Worm (Caenorhabditis elegans) whole organism, L3 larva: ENCODE measurements around the gene F43C11.11.

Experiments used
- R02D3.7 ChIP-seq: fragments of 150-350 bp; optimal IDR thresholded peaks from 2 replicates; lab custom pipeline; 2014; ENCODE audit warnings: missing biosample characterization, missing genetic modification characterization
- ZK546.5 ChIP-seq: sonication (generic microtip); optimal IDR thresholded peaks from 2 replicates; lab custom pipeline; 2017; ENCODE audit warnings: missing biosample characterization, missing genetic modification characterization
- aly-2 ChIP-seq: fragments of 150-350 bp; optimal IDR thresholded peaks from 2 replicates; lab custom pipeline; 2014; ENCODE audit warnings: missing biosample characterization, missing genetic modification characterization
- ama-1 ChIP-seq: fragments of 150-350 bp; optimal IDR thresholded peaks from 2 replicates; lab custom pipeline; 2018
- ceh-16 ChIP-seq: sonication (generic microtip); optimal IDR thresholded peaks from 2 replicates; lab custom pipeline; 2017; ENCODE audit warnings: missing biosample characterization, missing genetic modification characterization
- ceh-82 ChIP-seq: fragments of 150-350 bp; optimal IDR thresholded peaks from 2 replicates; lab custom pipeline; 2014; ENCODE audit warnings: missing biosample characterization, missing genetic modification characterization
- ceh-9 ChIP-seq: sonication (generic microtip); optimal IDR thresholded peaks from 2 replicates; lab custom pipeline; 2018; ENCODE audit warnings: missing biosample characterization, missing genetic modification characterization
- egl-27 ChIP-seq: sonication (generic microtip); optimal IDR thresholded peaks from 4 replicates; lab custom pipeline; 2017; ENCODE audit warnings: missing biosample characterization, missing genetic modification reagents, missing genetic modification characterization
- egl-5 ChIP-seq: fragments of 150-350 bp; optimal IDR thresholded peaks from 2 replicates; lab custom pipeline; 2017; ENCODE audit warnings: missing biosample characterization, missing genetic modification reagents, missing genetic modification characterization, inconsistent platforms
- elt-2 ChIP-seq: sonication (generic microtip); optimal IDR thresholded peaks from 2 replicates; lab custom pipeline; 2016; ENCODE audit warnings: missing genetic modification reagents, mild to moderate bottlenecking, missing genetic modification characterization, missing compliant biosample characterization
- eor-1 ChIP-seq, 2 experiments: fragments of 150-350 bp; optimal IDR thresholded peaks; 2 replicates each; lab custom pipeline; 2014 to 2018; ENCODE audit warnings: missing biosample characterization in 2 of 2, missing genetic modification characterization in 2 of 2
- fkh-2 ChIP-seq: fragments of 150-350 bp; optimal IDR thresholded peaks from 2 replicates; lab custom pipeline; 2014; ENCODE audit warnings: missing biosample characterization, missing genetic modification reagents, missing genetic modification characterization
- hmg-11 ChIP-seq: sonication (generic microtip); optimal IDR thresholded peaks from 2 replicates; lab custom pipeline; 2016; ENCODE audit warnings: missing genetic modification characterization, missing compliant biosample characterization
- lin-15B ChIP-seq: fragments of 150-350 bp; optimal IDR thresholded peaks from 2 replicates; lab custom pipeline; 2014; ENCODE audit warnings: missing biosample characterization, missing genetic modification characterization
- mdl-1 ChIP-seq: fragments of 150-350 bp; optimal IDR thresholded peaks from 2 replicates; lab custom pipeline; 2014; ENCODE audit warnings: missing biosample characterization, missing genetic modification characterization
- mml-1 ChIP-seq: fragments of 150-350 bp; sonication (generic microtip); optimal IDR thresholded peaks from 3 replicates; lab custom pipeline; 2014; ENCODE audit warnings: missing biosample characterization, missing genetic modification characterization
- nhr-11 ChIP-seq: fragments of 150-350 bp; optimal IDR thresholded peaks from 2 replicates; lab custom pipeline; 2014; ENCODE audit warnings: missing biosample characterization, missing genetic modification characterization
- nhr-12 ChIP-seq: fragments of 150-350 bp; optimal IDR thresholded peaks from 2 replicates; lab custom pipeline; 2014; ENCODE audit warnings: missing biosample characterization, missing genetic modification characterization
- nhr-23 ChIP-seq: fragments of 150-350 bp; optimal IDR thresholded peaks from 2 replicates; lab custom pipeline; 2014; ENCODE audit warnings: missing biosample characterization, missing genetic modification reagents, missing genetic modification characterization
- nhr-28 ChIP-seq: fragments of 150-350 bp; optimal IDR thresholded peaks from 2 replicates; lab custom pipeline; 2014; ENCODE audit warnings: missing biosample characterization, missing genetic modification characterization
- nhr-43 ChIP-seq: sonication (generic microtip); optimal IDR thresholded peaks from 2 replicates; lab custom pipeline; 2016; ENCODE audit warnings: mild to moderate bottlenecking, missing genetic modification characterization, missing compliant biosample characterization; ENCODE audit not compliant: poor library complexity, severe bottlenecking
- nhr-67 ChIP-seq: fragments of 150-350 bp; optimal IDR thresholded peaks from 2 replicates; lab custom pipeline; 2014; ENCODE audit warnings: missing biosample characterization, missing genetic modification characterization
- nhr-76 ChIP-seq: fragments of 150-350 bp; sonication (generic microtip); optimal IDR thresholded peaks from 5 replicates; lab custom pipeline; 2014; ENCODE audit warnings: missing biosample characterization, missing genetic modification characterization
- pha-4 ChIP-seq: fragments of 150-350 bp; optimal IDR thresholded peaks from 2 replicates; lab custom pipeline; 2014; ENCODE audit warnings: missing biosample characterization, missing genetic modification reagents, missing genetic modification characterization
- pqm-1 ChIP-seq: fragments of 150-350 bp; optimal IDR thresholded peaks from 2 replicates; lab custom pipeline; 2017; ENCODE audit warnings: missing biosample characterization, missing genetic modification characterization, inconsistent platforms
- sea-2 ChIP-seq: fragments of 150-350 bp; sonication (generic microtip); optimal IDR thresholded peaks from 4 replicates; lab custom pipeline; 2014; ENCODE audit warnings: missing biosample characterization, missing genetic modification reagents, missing genetic modification characterization
- tbx-2 ChIP-seq: sonication (generic microtip); optimal IDR thresholded peaks from 2 replicates; lab custom pipeline; 2016; ENCODE audit warnings: mild to moderate bottlenecking, missing genetic modification characterization, missing compliant biosample characterization
- unc-39 ChIP-seq: sonication (generic microtip); optimal IDR thresholded peaks from 4 replicates; lab custom pipeline; 2017; ENCODE audit warnings: missing biosample characterization, missing genetic modification characterization
- unc-62 ChIP-seq: fragments of 150-350 bp; sonication (generic microtip); optimal IDR thresholded peaks from 4 replicates; lab custom pipeline; 2014; ENCODE audit warnings: missing biosample characterization, missing genetic modification reagents, missing genetic modification characterization
- zag-1 ChIP-seq: fragments of 150-350 bp; optimal IDR thresholded peaks from 2 replicates; lab custom pipeline; 2014; ENCODE audit warnings: missing biosample characterization, missing genetic modification characterization
- ztf-11 ChIP-seq: fragments of 150-350 bp; optimal IDR thresholded peaks from 2 replicates; lab custom pipeline; 2014; ENCODE audit warnings: missing biosample characterization, missing genetic modification characterization
- ztf-4 ChIP-seq: fragments of 150-350 bp; optimal IDR thresholded peaks from 2 replicates; lab custom pipeline; 2014; ENCODE audit warnings: missing biosample characterization, missing genetic modification characterization

The F43C11.11 gene

ce11 chrII:2335572-2335971 lies 28.0 kb downstream of the F43C11.11 start, which contains the start of gene F43C11.7:
TSS of gene F43C11.7 (plus strand) at chrII:2335897.
- no peak for TF ChIP-seq nhr-12 (tag; lab: Kevin White, UChicago)
- no peak for TF ChIP-seq egl-5 (tag; lab: Kevin White, UChicago)
- TF ChIP-seq pha-4 (tag; lab: Kevin White, UChicago), result peak; percentile 51
- TF ChIP-seq unc-62 (GFP tag; lab: Kevin White, UChicago), result no peak
- TF ChIP-seq mml-1 (tag; lab: Kevin White, UChicago), result no peak
- TF ChIP-seq ceh-82 (tag; lab: Kevin White, UChicago), result no peak
- TF ChIP-seq nhr-76 (tag; lab: Kevin White, UChicago), result no peak
- no peak for TF ChIP-seq eor-1 (tag; optimal IDR thresholded peaks at IDR 0.05; lab: Kevin White, UChicago)
- no peak for TF ChIP-seq unc-39
- no peak for TF ChIP-seq aly-2 (tag; lab: Kevin White, UChicago)
- TF ChIP-seq zag-1 (tag; lab: Kevin White, UChicago), result no peak
- peak; percentile 87 for TF ChIP-seq elt-2 (tag; lab: Kevin White, UChicago)
- TF ChIP-seq ZK546.5 (tag; lab: Kevin White, UChicago), result no peak
- TF ChIP-seq ama-1 (lab: Kevin White, UChicago), result no peak
- peak; percentile 49 for TF ChIP-seq pqm-1 (tag; lab: Kevin White, UChicago)
- no peak for TF ChIP-seq hmg-11 (tag; lab: Kevin White, UChicago)
- no peak for TF ChIP-seq egl-27 (tag; lab: Kevin White, UChicago)

DNA sequence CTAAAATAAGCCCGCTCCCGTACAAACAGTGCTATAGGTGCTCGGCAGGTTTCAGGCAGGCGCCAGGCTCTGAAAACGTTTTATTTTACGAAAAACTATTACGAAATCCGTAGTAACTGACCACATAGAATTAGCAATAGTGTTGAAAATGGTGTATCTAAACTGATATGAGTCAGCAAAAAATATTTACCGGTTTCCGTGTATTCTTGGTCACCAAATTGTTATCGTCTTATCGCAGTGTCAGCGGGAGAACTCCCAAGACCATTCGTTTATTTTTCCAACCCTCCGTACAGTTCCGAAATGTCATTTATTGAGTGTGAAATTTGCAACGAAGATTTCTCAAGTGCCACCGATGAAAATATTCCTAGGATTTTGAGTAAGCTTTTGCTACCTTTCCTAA lies 31.4 kb downstream of the F43C11.11 start, which contains the start of gene F43C11.8:
TSS of gene F43C11.8 (plus strand) at position 301 of the 400 bp plus-strand sequence.
- no peak for TF ChIP-seq ztf-4 (tag; lab: Kevin White, UChicago)
- TF ChIP-seq egl-27 (tag; lab: Kevin White, UChicago), result no peak
- no peak for TF ChIP-seq elt-2 (tag; lab: Kevin White, UChicago)
- no peak for TF ChIP-seq sea-2
- no peak for TF ChIP-seq nhr-28 (tag; lab: Kevin White, UChicago)

DNA sequence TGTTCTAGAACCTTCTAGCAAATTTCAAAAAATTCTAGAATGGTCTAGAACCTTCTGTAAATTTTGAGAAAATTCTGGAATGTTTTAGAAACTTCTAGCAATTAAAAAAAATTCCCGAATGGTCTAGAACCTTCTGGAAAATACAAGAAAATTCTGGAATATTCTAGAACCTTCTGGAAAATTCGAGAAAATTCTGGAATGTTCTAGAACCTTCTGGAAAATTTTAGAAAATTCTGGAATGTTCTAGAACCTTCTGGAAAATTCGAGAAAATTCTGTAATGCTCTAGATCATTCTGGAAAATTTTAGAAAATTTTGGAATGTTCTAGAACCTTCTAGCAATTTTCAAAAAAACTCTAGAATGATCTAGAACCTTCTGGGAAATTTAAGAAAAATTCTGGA lies 33.1 kb downstream of the F43C11.11 start:
- TF ChIP-seq egl-27 (tag; lab: Kevin White, UChicago) (no peak), nhr-12 (tag; lab: Kevin White, UChicago) (no peak), ZK546.5 (tag; lab: Kevin White, UChicago) (no peak)
- TF ChIP-seq, all 47 proteins: peak for 0

- no peak for TF ChIP-seq ceh-16 (tag; lab: Kevin White, UChicago)
- no peak for TF ChIP-seq sea-2
- no peak for TF ChIP-seq nhr-11
- TF ChIP-seq ceh-9, result no peak
- no peak for TF ChIP-seq nhr-67
- no peak for TF ChIP-seq ama-1 (lab: Kevin White, UChicago)
- no peak for TF ChIP-seq pqm-1 (tag; lab: Kevin White, UChicago)
- no peak for TF ChIP-seq nhr-23 (tag; lab: Kevin White, UChicago)
- no peak for TF ChIP-seq aly-2 (tag; lab: Kevin White, UChicago)
- TF ChIP-seq nhr-43 (tag; lab: Kevin White, UChicago), result no peak
- no peak for TF ChIP-seq tbx-2 (tag; lab: Kevin White, UChicago)
- TF ChIP-seq unc-62 (GFP tag; lab: Kevin White, UChicago), result no peak
- no peak for TF ChIP-seq lin-15B
- no peak for TF ChIP-seq zag-1 (tag; lab: Kevin White, UChicago)
Measured at ce11 chrII:2328963-2329442, 34.6 kb downstream of the F43C11.11 start, which contains the start of the genes ZK1240.8 and ZK1240.1. TSS of gene ZK1240.8 (minus strand) at chrII:2329063. TSS of gene ZK1240.1 (plus strand) at chrII:2329392.

DNA sequence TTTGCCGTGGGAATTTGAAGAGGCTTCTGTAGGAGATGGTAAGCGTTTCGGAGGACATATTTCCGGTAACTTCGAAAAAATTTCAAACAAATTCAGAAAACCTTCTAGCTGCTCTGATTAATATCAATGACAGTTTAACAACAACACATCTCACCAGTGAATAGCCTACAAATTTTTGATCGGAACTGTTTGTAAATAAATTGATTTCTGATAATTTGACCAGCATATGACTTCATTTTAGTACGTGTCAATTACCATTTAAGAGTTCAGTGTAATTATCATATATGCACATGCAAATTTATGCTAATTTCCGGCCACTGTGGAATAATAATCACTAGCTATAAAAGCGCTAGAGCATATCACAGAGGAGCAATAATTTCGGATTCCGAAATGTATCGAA lies 38.6 kb downstream of the F43C11.11 start, which contains the start of gene ZK1240.11:
TSS of gene ZK1240.11 (plus strand) at position 301 of the 400 bp plus-strand sequence.
- TF ChIP-seq fkh-2 (tag; lab: Kevin White, UChicago) (no peak), unc-39 (no peak), mdl-1 (tag; lab: Kevin White, UChicago) (no peak), aly-2 (tag; lab: Kevin White, UChicago) (no peak), ztf-11 (no peak), R02D3.7 (tag; lab: Kevin White, UChicago) (no peak)
